Worm (Caenorhabditis elegans) whole organism, L3 larva: ENCODE measurements around the gene F09G8.7.

ENCODE experiments used
- R02D3.7 ChIP-seq: fragments of 150-350 bp; optimal IDR thresholded peaks from 2 replicates; lab custom pipeline; 2014; ENCODE audit warnings: missing biosample characterization, missing genetic modification characterization
- ZK546.5 ChIP-seq: sonication (generic microtip); optimal IDR thresholded peaks from 2 replicates; lab custom pipeline; 2017; ENCODE audit warnings: missing biosample characterization, missing genetic modification characterization
- aly-2 ChIP-seq: fragments of 150-350 bp; optimal IDR thresholded peaks from 2 replicates; lab custom pipeline; 2014; ENCODE audit warnings: missing biosample characterization, missing genetic modification characterization
- ama-1 ChIP-seq: fragments of 150-350 bp; optimal IDR thresholded peaks from 2 replicates; lab custom pipeline; 2018
- ceh-16 ChIP-seq: sonication (generic microtip); optimal IDR thresholded peaks from 2 replicates; lab custom pipeline; 2017; ENCODE audit warnings: missing biosample characterization, missing genetic modification characterization
- ceh-28 ChIP-seq: fragments of 150-350 bp; optimal IDR thresholded peaks from 2 replicates; lab custom pipeline; 2014; ENCODE audit warnings: missing biosample characterization, missing genetic modification reagents, missing genetic modification characterization
- ceh-9 ChIP-seq: sonication (generic microtip); optimal IDR thresholded peaks from 2 replicates; lab custom pipeline; 2018; ENCODE audit warnings: missing biosample characterization, missing genetic modification characterization
- daf-12 ChIP-seq: fragments of 150-350 bp; optimal IDR thresholded peaks from 2 replicates; lab custom pipeline; 2014; ENCODE audit warnings: missing biosample characterization, missing genetic modification reagents, missing genetic modification characterization
- egl-5 ChIP-seq: fragments of 150-350 bp; optimal IDR thresholded peaks from 2 replicates; lab custom pipeline; 2017; ENCODE audit warnings: missing biosample characterization, missing genetic modification reagents, missing genetic modification characterization, inconsistent platforms
- elt-1 ChIP-seq: fragments of 150-350 bp; optimal IDR thresholded peaks from 2 replicates; lab custom pipeline; 2014; ENCODE audit warnings: missing biosample characterization, missing genetic modification characterization
- elt-2 ChIP-seq: sonication (generic microtip); optimal IDR thresholded peaks from 2 replicates; lab custom pipeline; 2016; ENCODE audit warnings: missing genetic modification reagents, mild to moderate bottlenecking, missing genetic modification characterization, missing compliant biosample characterization
- elt-3 ChIP-seq, 3 experiments: fragments of 150-350 bp in 1 of 3; sonication (generic microtip) in 2 of 3; optimal IDR thresholded peaks; 2 replicates in 2 of 3; 4 replicates in 1 of 3; lab custom pipeline; 2014 to 2017; ENCODE audit warnings: missing biosample characterization in 3 of 3, missing genetic modification characterization in 3 of 3
- eor-1 ChIP-seq, 2 experiments: fragments of 150-350 bp; optimal IDR thresholded peaks; 2 replicates each; lab custom pipeline; 2014 to 2018; ENCODE audit warnings: missing biosample characterization in 2 of 2, missing genetic modification characterization in 2 of 2
- fkh-10 ChIP-seq: sonication (generic microtip); optimal IDR thresholded peaks from 2 replicates; lab custom pipeline; 2017; ENCODE audit warnings: missing biosample characterization, missing genetic modification reagents, missing genetic modification characterization
- fos-1 ChIP-seq: fragments of 150-350 bp; optimal IDR thresholded peaks from 2 replicates; lab custom pipeline; 2014; ENCODE audit warnings: missing biosample characterization, missing genetic modification characterization
- hmg-11 ChIP-seq: sonication (generic microtip); optimal IDR thresholded peaks from 2 replicates; lab custom pipeline; 2016; ENCODE audit warnings: missing genetic modification characterization, missing compliant biosample characterization
- lin-15B ChIP-seq: fragments of 150-350 bp; optimal IDR thresholded peaks from 2 replicates; lab custom pipeline; 2014; ENCODE audit warnings: missing biosample characterization, missing genetic modification characterization
- lin-39 ChIP-seq: fragments of 150-350 bp; optimal IDR thresholded peaks from 2 replicates; lab custom pipeline; 2018; ENCODE audit warnings: missing biosample characterization, missing genetic modification reagents, missing genetic modification characterization
- lsy-12 ChIP-seq: sonication (generic microtip); optimal IDR thresholded peaks from 2 replicates; lab custom pipeline; 2016; ENCODE audit warnings: mild to moderate bottlenecking, missing genetic modification characterization, missing compliant biosample characterization
- mml-1 ChIP-seq: fragments of 150-350 bp; sonication (generic microtip); optimal IDR thresholded peaks from 3 replicates; lab custom pipeline; 2014; ENCODE audit warnings: missing biosample characterization, missing genetic modification characterization
- nfya-1 ChIP-seq: sonication (generic microtip); optimal IDR thresholded peaks from 2 replicates; lab custom pipeline; 2017; ENCODE audit warnings: missing genetic modification characterization, mild to moderate bottlenecking, missing compliant biosample characterization, antibody characterized with exemption, moderate library complexity; ENCODE audit not compliant: insufficient read depth
- nhr-12 ChIP-seq: fragments of 150-350 bp; optimal IDR thresholded peaks from 2 replicates; lab custom pipeline; 2014; ENCODE audit warnings: missing biosample characterization, missing genetic modification characterization
- nhr-237 ChIP-seq: fragments of 150-350 bp; optimal IDR thresholded peaks from 2 replicates; lab custom pipeline; 2014; ENCODE audit warnings: missing biosample characterization, missing genetic modification characterization
- nhr-25 ChIP-seq: sonication (generic microtip); optimal IDR thresholded peaks from 2 replicates; lab custom pipeline; 2017; ENCODE audit warnings: missing biosample characterization, missing genetic modification characterization
- nhr-28 ChIP-seq: fragments of 150-350 bp; optimal IDR thresholded peaks from 2 replicates; lab custom pipeline; 2014; ENCODE audit warnings: missing biosample characterization, missing genetic modification characterization
- nhr-67 ChIP-seq: fragments of 150-350 bp; optimal IDR thresholded peaks from 2 replicates; lab custom pipeline; 2014; ENCODE audit warnings: missing biosample characterization, missing genetic modification characterization
- nhr-76 ChIP-seq: fragments of 150-350 bp; sonication (generic microtip); optimal IDR thresholded peaks from 5 replicates; lab custom pipeline; 2014; ENCODE audit warnings: missing biosample characterization, missing genetic modification characterization
- nhr-77 ChIP-seq: fragments of 150-350 bp; optimal IDR thresholded peaks from 2 replicates; lab custom pipeline; 2014; ENCODE audit warnings: missing biosample characterization, missing genetic modification characterization
- sea-2 ChIP-seq: fragments of 150-350 bp; sonication (generic microtip); optimal IDR thresholded peaks from 4 replicates; lab custom pipeline; 2014; ENCODE audit warnings: missing biosample characterization, missing genetic modification reagents, missing genetic modification characterization
- tbx-2 ChIP-seq: sonication (generic microtip); optimal IDR thresholded peaks from 2 replicates; lab custom pipeline; 2016; ENCODE audit warnings: mild to moderate bottlenecking, missing genetic modification characterization, missing compliant biosample characterization
- unc-62 ChIP-seq: fragments of 150-350 bp; sonication (generic microtip); optimal IDR thresholded peaks from 4 replicates; lab custom pipeline; 2014; ENCODE audit warnings: missing biosample characterization, missing genetic modification reagents, missing genetic modification characterization
- zag-1 ChIP-seq: fragments of 150-350 bp; optimal IDR thresholded peaks from 2 replicates; lab custom pipeline; 2014; ENCODE audit warnings: missing biosample characterization, missing genetic modification characterization
- ztf-11 ChIP-seq: fragments of 150-350 bp; optimal IDR thresholded peaks from 2 replicates; lab custom pipeline; 2014; ENCODE audit warnings: missing biosample characterization, missing genetic modification characterization

F09G8.7 gene

DNA sequence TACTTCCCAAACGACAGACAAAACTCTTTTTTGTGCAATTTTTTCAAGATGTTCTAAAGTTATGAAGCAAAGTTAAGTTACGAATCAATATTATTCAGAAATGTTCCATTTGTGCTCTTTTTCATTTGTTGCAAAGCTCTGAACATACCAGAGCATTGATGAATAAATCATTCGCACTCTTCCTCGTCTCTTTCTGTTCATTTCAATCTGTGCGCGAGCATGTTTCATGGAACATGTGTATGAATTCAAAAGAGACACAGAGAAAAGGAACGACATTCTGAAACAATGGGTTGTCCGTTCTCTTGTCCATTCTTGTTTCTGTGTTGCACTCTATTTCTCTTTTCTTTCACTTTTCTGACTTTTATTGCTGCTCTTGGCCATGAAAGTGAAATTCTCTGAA, 12.2 kb upstream of the F09G8.7 start:
- no peak for TF ChIP-seq fkh-10 (GFP tag; lab: Kevin White, UChicago)
- TF ChIP-seq elt-3 (tag; optimal IDR thresholded peaks at IDR 0.05; lab: Kevin White, UChicago), result no peak
- TF ChIP-seq nhr-237 (tag; lab: Kevin White, UChicago), result no peak
- no peak for TF ChIP-seq mml-1 (tag; lab: Kevin White, UChicago)
- TF ChIP-seq ceh-16 (tag; lab: Kevin White, UChicago), result no peak

DNA sequence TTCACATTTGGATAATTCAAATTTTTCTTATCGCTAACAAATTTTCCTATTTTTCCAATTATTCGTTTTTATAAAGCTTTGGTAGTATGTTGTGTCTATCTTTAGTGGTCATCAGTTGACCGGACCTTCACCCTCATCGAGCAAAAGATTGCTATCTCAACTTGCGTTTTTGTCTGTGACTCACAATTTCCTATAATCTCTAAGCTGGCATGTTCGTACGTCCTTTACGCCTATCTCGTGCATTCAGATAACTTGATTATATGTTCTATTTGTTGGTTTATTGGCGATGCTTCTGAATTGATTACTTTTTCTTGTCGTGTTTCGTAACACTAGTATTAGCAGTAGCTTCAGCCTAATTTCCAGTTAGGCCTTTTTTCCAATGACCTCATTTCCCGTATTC, 11.4 kb upstream of the F09G8.7 start:
- TF ChIP-seq elt-1 (tag; lab: Kevin White, UChicago) (peak; percentile 20), eor-1 (tag; optimal IDR thresholded peaks at IDR 0.05; lab: Kevin White, UChicago) (no peak)

DNA sequence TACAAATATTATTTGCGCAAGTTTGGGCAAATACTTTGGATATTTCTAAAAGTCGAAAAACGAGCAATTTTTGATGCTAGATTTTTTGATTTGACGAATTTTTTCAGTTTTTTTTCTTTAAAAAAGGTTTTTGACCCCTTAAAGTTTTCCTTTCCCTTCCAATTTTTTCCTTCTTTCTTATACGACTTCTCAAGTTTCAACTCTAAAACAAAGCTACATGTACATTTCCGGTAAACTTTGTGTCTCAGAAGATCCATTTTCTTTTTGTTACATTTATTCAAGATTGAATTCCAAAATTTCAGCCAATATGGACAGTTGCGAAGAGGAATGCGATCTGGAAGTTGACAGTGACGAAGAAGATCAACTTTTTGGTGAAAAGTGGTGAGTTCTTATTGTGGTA, 10.6 kb upstream of the F09G8.7 start, which contains the start of gene mig-10:
Gene mig-10, plus strand, starts transcription at position 301 of the 400 bp plus-strand sequence.
- TF ChIP-seq nhr-28 (no peak), nhr-77 (tag; lab: Kevin White, UChicago) (no peak), elt-3 (tag; optimal IDR thresholded peaks at IDR 0.05; lab: Kevin White, UChicago) (no peak), nhr-12 (tag; lab: Kevin White, UChicago) (no peak), fkh-10 (GFP tag; lab: Kevin White, UChicago) (no peak), nhr-67 (no peak), mml-1 (tag; lab: Kevin White, UChicago) (no peak), nhr-76 (no peak), unc-62 (GFP tag; lab: Kevin White, UChicago) (no peak), aly-2 (no peak), zag-1 (no peak), egl-5 (no peak), lin-39 (no peak), nfya-1 (no peak), ceh-16 (tag; lab: Kevin White, UChicago) (no peak), sea-2 (GFP tag; lab: Kevin White, UChicago) (no peak), elt-1 (tag; lab: Kevin White, UChicago) (no peak)

DNA sequence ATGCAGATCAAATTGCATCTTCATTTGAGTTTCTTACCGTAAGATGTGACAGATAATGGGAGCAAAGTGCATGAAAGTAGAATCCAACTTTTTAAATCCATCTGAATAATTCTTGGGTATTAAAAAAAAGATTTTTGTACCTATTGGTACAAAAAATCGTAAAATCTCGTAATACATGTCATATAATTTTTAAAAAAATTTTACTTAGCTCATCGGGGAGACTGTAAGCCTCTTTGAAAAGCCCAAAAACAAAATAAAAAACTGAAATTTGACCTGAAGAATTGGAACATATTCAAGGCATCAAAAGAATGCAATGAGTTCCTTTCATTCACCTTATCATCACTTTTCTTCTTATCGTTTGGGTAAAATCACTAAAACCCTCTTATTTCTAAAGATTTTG, 7.7 kb upstream of the F09G8.7 start, which contains the start of gene clec-160:
Gene clec-160, minus strand, starts transcription at position 101 of the 400 bp plus-strand sequence.
- TF ChIP-seq ama-1 (no peak), elt-2 (tag; lab: Kevin White, UChicago) (peak; percentile 6)
- TF ChIP-seq, all 47 proteins: peak for 1

DNA sequence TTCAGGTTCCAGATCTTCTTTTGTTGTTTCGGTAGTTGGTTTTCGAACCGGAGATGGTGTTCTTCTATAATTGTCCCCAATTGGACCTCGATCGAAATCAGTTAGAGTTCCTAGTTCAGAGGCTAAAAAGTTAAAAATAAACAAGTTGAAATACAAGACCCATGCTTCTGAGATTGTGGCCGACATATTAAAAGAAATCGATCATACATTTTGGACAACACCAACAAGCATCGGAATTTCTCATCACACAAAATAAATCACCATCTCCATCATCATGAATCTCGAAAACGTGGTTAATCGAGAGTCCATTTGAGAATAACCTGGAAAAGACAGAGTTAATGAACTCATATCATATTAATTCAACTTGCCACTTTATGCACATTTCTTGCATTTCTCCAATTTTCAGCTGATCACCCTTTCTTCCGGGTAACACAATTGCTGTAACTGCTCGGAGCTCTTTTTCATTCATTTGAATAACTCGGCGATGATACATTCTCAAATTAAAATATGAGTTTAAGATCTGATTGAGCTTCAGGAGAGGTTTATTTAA, 3.6 kb upstream of the F09G8.7 start, which contains the start of the genes mps-4 and F09G8.10:
Gene mps-4, minus strand, starts transcription at position 101 of the 550 bp plus-strand sequence.
Gene F09G8.10, minus strand, starts transcription at position 500 of the 550 bp plus-strand sequence.
- TF ChIP-seq R02D3.7 (no peak), ZK546.5 (tag; lab: Kevin White, UChicago) (no peak), tbx-2 (tag; lab: Kevin White, UChicago) (no peak)

DNA sequence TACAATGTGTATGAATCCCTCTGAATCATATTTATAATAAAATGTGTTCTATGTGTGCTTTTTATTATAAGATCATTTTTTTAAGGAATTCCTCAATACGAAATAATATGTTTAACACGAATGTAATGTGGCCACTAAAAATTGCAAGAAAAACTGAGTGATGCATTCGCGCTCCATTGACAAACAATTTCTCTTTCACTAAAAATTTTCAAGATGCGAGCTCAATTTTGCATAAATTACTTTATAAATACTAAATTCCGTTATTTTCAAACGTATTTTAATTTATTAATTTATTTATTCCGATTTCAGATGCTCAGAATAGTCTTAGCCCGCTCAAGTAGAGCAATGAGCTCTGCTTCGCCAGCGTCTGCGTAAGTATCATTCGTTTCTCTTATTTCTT, 2.4 kb downstream of the F09G8.7 start, which contains the start of gene mrps-9:
Gene mrps-9, plus strand, starts transcription at position 310 of the 400 bp plus-strand sequence.
- TF ChIP-seq ceh-9 (tag; lab: Kevin White, UChicago) (no peak), nfya-1 (peak; percentile 3), hmg-11 (no peak), fos-1 (no peak), ztf-11 (tag; lab: Kevin White, UChicago) (no peak), ceh-28 (tag; lab: Kevin White, UChicago) (no peak), nhr-28 (no peak), daf-12 (tag; lab: Kevin White, UChicago) (no peak), lin-15B (tag; lab: Kevin White, UChicago) (peak; percentile 51), lsy-12 (tag; lab: Kevin White, UChicago) (no peak), mml-1 (tag; lab: Kevin White, UChicago) (no peak), nhr-25 (no peak), ceh-16 (tag; lab: Kevin White, UChicago) (no peak)
